Fruit fly (Drosophila melanogaster) whole organism: ENCODE measurements around the gene smg.

ENCODE experiments used
- CG8478 ChIP-seq: fragments of >200 bp; optimal IDR thresholded peaks from 2 replicates; lab custom pipeline; 2018; ENCODE audit warnings: inconsistent platforms
- EcR ChIP-seq, 2 experiments: fragments of >200 bp; optimal IDR thresholded peaks; 2 replicates each; lab custom pipeline; 2017; ENCODE audit warnings: missing biosample characterization in 2 of 2, missing genetic modification characterization in 2 of 2, missing genetic modification reagents in 2 of 2
- pan ChIP-seq: fragments of >200 bp; optimal IDR thresholded peaks from 2 replicates; lab custom pipeline; 2017
- psq ChIP-seq: fragments of >200 bp; optimal IDR thresholded peaks from 2 replicates; lab custom pipeline; 2017

DNA sequence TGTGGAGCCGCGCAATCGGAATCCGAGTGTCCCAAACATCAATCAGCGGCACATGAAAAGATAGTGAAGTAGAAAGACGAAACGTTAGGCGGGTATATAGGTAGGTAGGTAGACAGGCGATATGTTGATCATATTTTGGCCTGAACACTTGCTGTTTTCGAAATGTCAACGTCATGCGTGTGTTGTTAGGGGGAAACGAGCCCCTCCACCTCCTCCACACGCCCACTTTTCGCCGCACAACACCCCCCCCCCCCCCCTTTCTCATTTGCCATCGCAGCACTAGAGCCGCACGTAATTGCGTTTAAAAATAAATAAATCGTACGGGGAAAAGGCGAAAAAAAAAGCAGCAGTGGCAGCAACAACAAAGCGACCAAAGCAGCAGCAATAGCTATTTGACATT, 48.0 kb downstream of the smg start:
- TF ChIP-seq psq (lab: Kevin White, UChicago) (no peak), pan (no peak), EcR (GFP tag; optimal IDR thresholded peaks at IDR 0.05; lab: Kevin White, UChicago) (no peak), CG8478 (lab: Kevin White, UChicago) (no peak)
